Fruit fly (Drosophila melanogaster): ENCODE data around the gene CG3246.
A peak's percentile ranks its signal among the peaks of the same experiment; 100 is the strongest.

Gene CG3246

dm6 chr2L:3439502-3439901 lies 22.2 kb downstream of the CG3246 start:
- TF ChIP-seq Myc (optimal IDR thresholded peaks at IDR 0.05) (no peak), rgr (GFP tag; optimal IDR thresholded peaks at IDR 0.05) (no peak), Abd-B (GFP tag; optimal IDR thresholded peaks at IDR 0.05) (no peak), Dfd (GFP tag; optimal IDR thresholded peaks at IDR 0.05) (no peak), jim (GFP tag; optimal IDR thresholded peaks at IDR 0.05) (no peak), Jra (GFP tag; optimal IDR thresholded peaks at IDR 0.05) (no peak), woc (GFP tag; optimal IDR thresholded peaks at IDR 0.05) (no peak)

- no peak for TF ChIP-seq woc (GFP tag; optimal IDR thresholded peaks at IDR 0.05)
These were observed 23.7 kb downstream of the CG3246 start for dm6 chr2L:3438078-3438477.

- TF ChIP-seq dl (GFP tag; optimal IDR thresholded peaks at IDR 0.05; ENCODE audit: insufficient read depth in 1 of 2, partially characterized antibody in 2 of 2): no peak
- TF ChIP-seq pan (optimal IDR thresholded peaks at IDR 0.05): no peak
- peak; percentile 85 for TF ChIP-seq h (GFP tag; optimal IDR thresholded peaks at IDR 0.05)
- TF ChIP-seq lola (GFP tag; optimal IDR thresholded peaks at IDR 0.05): no peak
- no peak for TF ChIP-seq usp (GFP tag; optimal IDR thresholded peaks at IDR 0.05)
- peak; percentile 89 for TF ChIP-seq Hnf4 (GFP tag; optimal IDR thresholded peaks at IDR 0.05)
- TF ChIP-seq OdsH (GFP tag; optimal IDR thresholded peaks at IDR 0.05): peak; percentile 93
- TF ChIP-seq CG9705 (GFP tag; optimal IDR thresholded peaks at IDR 0.05): peak; percentile 73
- no peak for TF ChIP-seq sv (GFP tag; optimal IDR thresholded peaks at IDR 0.05)
- TF ChIP-seq psq (GFP tag; optimal IDR thresholded peaks at IDR 0.05): peak; percentile 79
- TF ChIP-seq Dif (GFP tag; optimal IDR thresholded peaks at IDR 0.05; ENCODE audit: partially characterized antibody): no peak
- TF ChIP-seq Rel (GFP tag; optimal IDR thresholded peaks at IDR 0.05): no peak
- peak; percentile 75 for TF ChIP-seq Rel (tag; optimal IDR thresholded peaks at IDR 0.05)
- TF ChIP-seq Mio (GFP tag; optimal IDR thresholded peaks at IDR 0.05): no peak
- TF ChIP-seq sage (GFP tag; optimal IDR thresholded peaks at IDR 0.05): peak; percentile 8
- TF ChIP-seq Hr83 (GFP tag; optimal IDR thresholded peaks at IDR 0.05; ENCODE audit: poor library complexity, severe bottlenecking): no peak
- TF ChIP-seq dmrt93B (GFP tag; optimal IDR thresholded peaks at IDR 0.05): peak; percentile 54
- no peak for TF ChIP-seq Dfd (GFP tag; optimal IDR thresholded peaks at IDR 0.05)
- peak; percentile 28 for TF ChIP-seq GATAd (GFP tag; optimal IDR thresholded peaks at IDR 0.05)
- peak; percentile 82 for TF ChIP-seq fru (GFP tag; optimal IDR thresholded peaks at IDR 0.05)
- TF ChIP-seq brk (GFP tag; optimal IDR thresholded peaks at IDR 0.05): peak; percentile 75
- TF ChIP-seq rgr (GFP tag; optimal IDR thresholded peaks at IDR 0.05): peak; percentile 85
- peak in 1 of 2 experiments; percentile 77 for TF ChIP-seq foxo (GFP tag; optimal IDR thresholded peaks at IDR 0.05)
- peak; percentile 36 for TF ChIP-seq CG32264 (GFP tag; optimal IDR thresholded peaks at IDR 0.05)
- TF ChIP-seq br (GFP tag; optimal IDR thresholded peaks at IDR 0.05): peak; percentile 95
- TF ChIP-seq HLH106 (tag; optimal IDR thresholded peaks at IDR 0.05): peak; percentile 87
- TF ChIP-seq jim (GFP tag; optimal IDR thresholded peaks at IDR 0.05): no peak
- TF ChIP-seq woc (GFP tag; optimal IDR thresholded peaks at IDR 0.05): peak; percentile 60
- no peak for TF ChIP-seq Vsx2 (GFP tag; optimal IDR thresholded peaks at IDR 0.05; ENCODE audit: partially characterized antibody)
- peak; percentile 72 for TF ChIP-seq tai (GFP tag; optimal IDR thresholded peaks at IDR 0.05)
- TF ChIP-seq Abd-B (GFP tag; optimal IDR thresholded peaks at IDR 0.05): no peak
- TF ChIP-seq N (GFP tag; optimal IDR thresholded peaks at IDR 0.05): no peak
- peak; percentile 61 for TF ChIP-seq Jra (GFP tag; optimal IDR thresholded peaks at IDR 0.05)
- no peak for TF ChIP-seq Myc (optimal IDR thresholded peaks at IDR 0.05)
- TF ChIP-seq Sp1 (GFP tag; optimal IDR thresholded peaks at IDR 0.05): peak; percentile 95
- TF ChIP-seq dsf (GFP tag; optimal IDR thresholded peaks at IDR 0.05; ENCODE audit: borderline replicate concordance): peak; percentile 30
- no peak for TF ChIP-seq Hr78 (GFP tag; optimal IDR thresholded peaks at IDR 0.05)
- peak; percentile 67 for TF ChIP-seq ey (GFP tag; optimal IDR thresholded peaks at IDR 0.05)
- TF ChIP-seq CrebA (GFP tag; optimal IDR thresholded peaks at IDR 0.05; ENCODE audit: borderline replicate concordance): peak; percentile 31
These were observed 24.7 kb downstream of the CG3246 start for dm6 chr2L:3437068-3437467.

Data from whole organism, wandering third instar larva.